Worm (Caenorhabditis elegans): ENCODE data around the gene mdt-22.

The mdt-22 gene

ce11 chrII:10308726-10309125 is 7.7 kb downstream of the mdt-22 start, which contains the start of gene gcy-4:
gcy-4 (minus strand) TSS chrII:10308826.
- no peak for TF ChIP-seq xnd-1 (tag; optimal IDR thresholded peaks at IDR 0.05)
- no peak for TF ChIP-seq aptf-2 (GFP tag; conservative IDR thresholded peaks at IDR 0.05)
- TF ChIP-seq hrde-1 (tag; optimal IDR thresholded peaks at IDR 0.05; ENCODE audit: borderline replicate concordance) = no peak
- TF ChIP-seq F10E7.11 (tag; optimal IDR thresholded peaks at IDR 0.05) = no peak
- no peak for TF ChIP-seq let-526 (GFP tag; IDR thresholded peaks at IDR 0.05)
- no peak for TF ChIP-seq madf-10 (tag; optimal IDR thresholded peaks at IDR 0.05)
- no peak for TF ChIP-seq nhr-27 (tag; optimal IDR thresholded peaks at IDR 0.05)
- no peak for TF ChIP-seq hmg-1.2 (GFP tag; IDR thresholded peaks at IDR 0.05)
- TF ChIP-seq egl-18 (GFP tag; IDR thresholded peaks at IDR 0.05) = no peak
- no peak for TF ChIP-seq ztf-18 (tag; optimal IDR thresholded peaks at IDR 0.05)
- no peak for TF ChIP-seq F39B2.1 (GFP tag; IDR thresholded peaks at IDR 0.05)
- no peak for TF ChIP-seq ets-4 (GFP tag; optimal IDR thresholded peaks at IDR 0.05)
- TF ChIP-seq ztf-22 (GFP tag; optimal IDR thresholded peaks at IDR 0.05) = no peak
- TF ChIP-seq ekl-4 (GFP tag; IDR thresholded peaks at IDR 0.05) = no peak
- TF ChIP-seq ztf-26 (tag; optimal IDR thresholded peaks at IDR 0.05) = no peak
- no peak for TF ChIP-seq madf-6 (GFP tag; IDR thresholded peaks at IDR 0.05)
- TF ChIP-seq nhr-90 (tag; optimal IDR thresholded peaks at IDR 0.05) = no peak
- TF ChIP-seq madf-8 (GFP tag; conservative IDR thresholded peaks at IDR 0.05) = no peak
- no peak for TF ChIP-seq tlf-1 (GFP tag; optimal IDR thresholded peaks at IDR 0.05)

ce11 chrII:10309337-10309736 is 8.3 kb downstream of the mdt-22 start, which contains the start of gene ZK970.8:
ZK970.8 (plus strand) TSS chrII:10309637.
- TF ChIP-seq fkh-3 (tag; optimal IDR thresholded peaks at IDR 0.05) = no peak
- TF ChIP-seq C17E4.6 (GFP tag; IDR thresholded peaks at IDR 0.05) = no peak
- no peak for TF ChIP-seq aptf-3 (GFP tag; IDR thresholded peaks at IDR 0.05)
- TF ChIP-seq attf-3 (GFP tag; conservative IDR thresholded peaks at IDR 0.05) = no peak
- TF ChIP-seq F10E7.11 (tag; optimal IDR thresholded peaks at IDR 0.05) = no peak
- TF ChIP-seq madf-10 (tag; optimal IDR thresholded peaks at IDR 0.05) = no peak

- no peak for TF ChIP-seq madf-6 (GFP tag; IDR thresholded peaks at IDR 0.05)
- no peak for TF ChIP-seq sea-2 (GFP tag; IDR thresholded peaks at IDR 0.05)
- no peak for TF ChIP-seq madf-8 (GFP tag; conservative IDR thresholded peaks at IDR 0.05)
- TF ChIP-seq attf-6 (GFP tag; IDR thresholded peaks at IDR 0.05) = no peak
- no peak for TF ChIP-seq ets-4 (GFP tag; optimal IDR thresholded peaks at IDR 0.05)
- no peak for TF ChIP-seq snpc-1.1 (tag; optimal IDR thresholded peaks at IDR 0.05; ENCODE audit: insufficient read depth)
- TF ChIP-seq bed-1 (GFP tag; IDR thresholded peaks at IDR 0.05) = no peak
- TF ChIP-seq dpff-1 (tag; optimal IDR thresholded peaks at IDR 0.05) = no peak
- TF ChIP-seq nhr-90 (tag; optimal IDR thresholded peaks at IDR 0.05) = no peak
- TF ChIP-seq unc-130 (GFP tag; optimal IDR thresholded peaks at IDR 0.05) = no peak
- TF ChIP-seq F33H1.4 (GFP tag; IDR thresholded peaks at IDR 0.05) = no peak
- TF ChIP-seq Y67H2A.10 (GFP tag; conservative IDR thresholded peaks at IDR 0.05) = no peak
- no peak for TF ChIP-seq rpc-1 (optimal IDR thresholded peaks at IDR 0.05)
- TF ChIP-seq rpc-1 (tag; optimal IDR thresholded peaks at IDR 0.05) = no peak
- TF ChIP-seq ZK185.1 (tag; optimal IDR thresholded peaks at IDR 0.05; ENCODE audit: poor library complexity, severe bottlenecking) = no peak
- no peak for TF ChIP-seq B0019.2 (GFP tag; conservative IDR thresholded peaks at IDR 0.05)
- no peak for TF ChIP-seq efl-1 (GFP tag; optimal IDR thresholded peaks at IDR 0.05)
- no peak for TF ChIP-seq mel-28 (tag; optimal IDR thresholded peaks at IDR 0.05; ENCODE audit: borderline replicate concordance)
- no peak for TF ChIP-seq atf-7 (tag; optimal IDR thresholded peaks at IDR 0.05)
- no peak for TF ChIP-seq egrh-3 (GFP tag; IDR thresholded peaks at IDR 0.05)
- TF ChIP-seq somi-1 (GFP tag; optimal IDR thresholded peaks at IDR 0.05) = no peak
These were observed 11.0 kb downstream of the mdt-22 start, which contains the start of gene srlf-34 for ce11 chrII:10311973-10312372. srlf-34 (plus strand) TSS chrII:10312293.
